Fruit fly (Drosophila melanogaster) whole organism, embryonic: Measurements from ENCODE around the gene CG16719.

Experiments
- Aef1 ChIP-seq: fragments of 200-800 bp; sonication (Bioruptor generic); IDR thresholded peaks from 3 replicates; pipeline ENCODE4 v1.3.6; 2022; ENCODE audit warnings: missing biosample characterization, missing genetic modification characterization
- Bdp1 ChIP-seq: fragments of 200-800 bp; sonication (Bioruptor generic); optimal IDR thresholded peaks from 3 replicates; lab custom pipeline; 2016; ENCODE audit warnings: missing biosample characterization, missing genetic modification characterization
- CG12104 ChIP-seq: fragments of 200-800 bp; sonication (Bioruptor generic); optimal IDR thresholded peaks from 3 replicates; lab custom pipeline; 2016; ENCODE audit warnings: missing biosample characterization, missing genetic modification characterization
- CG12236 ChIP-seq: fragments of 200-800 bp; sonication (Bioruptor generic); optimal IDR thresholded peaks from 2 replicates; lab custom pipeline; 2016; ENCODE audit warnings: missing biosample characterization, missing genetic modification characterization
- CG15269 ChIP-seq: fragments of 200-800 bp; sonication (Bioruptor generic); optimal IDR thresholded peaks from 2 replicates; lab custom pipeline; 2018; ENCODE audit warnings: missing biosample characterization, mild to moderate bottlenecking, missing genetic modification characterization, moderate library complexity
- CG2678 ChIP-seq: fragments of 200-800 bp; sonication (Bioruptor generic); optimal IDR thresholded peaks from 3 replicates; lab custom pipeline; 2019; ENCODE audit warnings: missing biosample characterization, mild to moderate bottlenecking, missing genetic modification characterization, moderate library complexity
- CG31388 ChIP-seq: fragments of 200-800 bp; sonication (Bioruptor generic); optimal IDR thresholded peaks from 2 replicates; lab custom pipeline; 2016; ENCODE audit warnings: missing biosample characterization, missing genetic modification characterization
- CG3163 ChIP-seq: fragments of 200-800 bp; sonication (Bioruptor generic); optimal IDR thresholded peaks from 3 replicates; lab custom pipeline; 2016; ENCODE audit warnings: missing biosample characterization, missing genetic modification characterization
- CG34224 ChIP-seq: fragments of 200-800 bp; sonication (Bioruptor generic); IDR thresholded peaks from 3 replicates; pipeline ENCODE4 v1.3.6; 2022; ENCODE audit warnings: missing biosample characterization, missing genetic modification characterization; ENCODE audit not compliant: partially characterized antibody
- CG5245 ChIP-seq: fragments of 200-800 bp; sonication (Bioruptor generic); optimal IDR thresholded peaks from 3 replicates; lab custom pipeline; 2016; ENCODE audit warnings: missing biosample characterization, missing genetic modification characterization
- CG7745 ChIP-seq: fragments of 200-800 bp; sonication (Bioruptor generic); optimal IDR thresholded peaks from 2 replicates; lab custom pipeline; 2018; ENCODE audit warnings: missing biosample characterization, mild to moderate bottlenecking, missing genetic modification characterization, moderate library complexity
- CG8359 ChIP-seq: fragments of 200-800 bp; sonication (Bioruptor generic); optimal IDR thresholded peaks from 2 replicates; lab custom pipeline; 2017; ENCODE audit warnings: missing biosample characterization, mild to moderate bottlenecking, missing genetic modification characterization, borderline replicate concordance
- CG8944 ChIP-seq: fragments of 200-800 bp; sonication (Bioruptor generic); optimal IDR thresholded peaks from 3 replicates; lab custom pipeline; 2016; ENCODE audit warnings: missing biosample characterization, missing genetic modification characterization
- CG9215 ChIP-seq: fragments of 200-800 bp; sonication (Bioruptor generic); IDR thresholded peaks from 2 replicates; pipeline ENCODE4 v1.3.6; 2022; ENCODE audit warnings: missing biosample characterization, missing genetic modification characterization
- D ChIP-seq, 2 experiments: fragments of 200-800 bp in 1 of 2; fragments of >200 bp in 1 of 2; sonication (Bioruptor generic) in 1 of 2; optimal IDR thresholded peaks; 2 replicates in 1 of 2; 3 replicates in 1 of 2; lab custom pipeline; 2017; ENCODE audit warnings: mild to moderate bottlenecking in 1 of 2, missing biosample characterization in 1 of 2, missing genetic modification characterization in 1 of 2, missing genetic modification reagents in 1 of 2
- Dbx ChIP-seq: fragments of 200-800 bp; sonication (Bioruptor generic); IDR thresholded peaks from 3 replicates; pipeline ENCODE4 v1.3.6; 2022; ENCODE audit warnings: missing biosample characterization, missing genetic modification characterization
- Deaf1 ChIP-seq: fragments of 200-800 bp; optimal IDR thresholded peaks from 3 replicates; lab custom pipeline; 2019; ENCODE audit warnings: missing biosample characterization, mild to moderate bottlenecking, missing genetic modification characterization, moderate library complexity
- Doc2 ChIP-seq: fragments of 200-800 bp; sonication (Bioruptor generic); IDR thresholded peaks from 2 replicates; pipeline ENCODE4 v1.3.6; 2022; ENCODE audit warnings: missing biosample characterization, missing genetic modification characterization
- Dref ChIP-seq: fragments of 200-800 bp; sonication (Bioruptor generic); IDR thresholded peaks from 2 replicates; pipeline ENCODE4 v1.3.6; 2022; ENCODE audit warnings: missing biosample characterization, missing genetic modification characterization
- HHEX ChIP-seq: fragments of 200-800 bp; sonication (Bioruptor generic); optimal IDR thresholded peaks from 3 replicates; lab custom pipeline; 2017; ENCODE audit warnings: missing biosample characterization, mild to moderate bottlenecking, missing genetic modification characterization, missing genetic modification reagents
- Hr39 ChIP-seq: fragments of >200 bp; optimal IDR thresholded peaks from 2 replicates; lab custom pipeline; 2017
- Hr78 ChIP-seq, 2 experiments: fragments of 200-800 bp in 1 of 2; fragments of >200 bp in 1 of 2; sonication (Bioruptor generic) in 1 of 2; optimal IDR thresholded peaks; 2 replicates each; lab custom pipeline; 2017 to 2019; ENCODE audit warnings: missing biosample characterization in 2 of 2, missing genetic modification characterization in 2 of 2, mild to moderate bottlenecking in 1 of 2, moderate library complexity in 1 of 2
- Lim3 ChIP-seq: fragments of 200-800 bp; sonication (Bioruptor generic); IDR thresholded peaks from 2 replicates; pipeline ENCODE4 v1.3.6; 2022; ENCODE audit warnings: missing biosample characterization, missing genetic modification characterization
- Lpt ChIP-seq: fragments of >200 bp; optimal IDR thresholded peaks from 2 replicates; lab custom pipeline; 2018; ENCODE audit warnings: missing biosample characterization, missing genetic modification characterization
- MBD-R2 ChIP-seq: fragments of 200-800 bp; sonication (Bioruptor generic); IDR thresholded peaks from 2 replicates; pipeline ENCODE4 v1.3.6; 2022; ENCODE audit warnings: missing biosample characterization, missing genetic modification characterization
- Mes4 ChIP-seq: fragments of 200-800 bp; sonication (Bioruptor generic); optimal IDR thresholded peaks from 2 replicates; lab custom pipeline; 2016; ENCODE audit warnings: missing biosample characterization, missing genetic modification characterization
- Nf-YB ChIP-seq: fragments of 200-800 bp; sonication (Bioruptor generic); optimal IDR thresholded peaks from 3 replicates; lab custom pipeline; 2019; ENCODE audit warnings: missing biosample characterization, mild to moderate bottlenecking, missing genetic modification characterization, moderate library complexity
- PHDP ChIP-seq: fragments of 200-800 bp; sonication (Bioruptor generic); optimal IDR thresholded peaks from 3 replicates; lab custom pipeline; 2018; ENCODE audit warnings: missing biosample characterization, mild to moderate bottlenecking, missing genetic modification characterization, moderate library complexity
- Poxn ChIP-seq: fragments of 200-800 bp; sonication (Bioruptor generic); IDR thresholded peaks from 2 replicates; pipeline ENCODE4 v1.3.6; 2022; ENCODE audit warnings: missing biosample characterization, missing genetic modification characterization
- Scr ChIP-seq: fragments of 200-800 bp; sonication (Bioruptor generic); IDR thresholded peaks from 2 replicates; pipeline ENCODE4 v1.3.6; 2022; ENCODE audit warnings: missing biosample characterization, missing genetic modification characterization; ENCODE audit not compliant: partially characterized antibody
- abd-A ChIP-seq: fragments of 200-800 bp; sonication (Bioruptor generic); optimal IDR thresholded peaks from 3 replicates; lab custom pipeline; 2019; ENCODE audit warnings: missing biosample characterization, mild to moderate bottlenecking, missing genetic modification characterization, moderate library complexity
- bcd ChIP-seq: fragments of 200-800 bp; sonication (Bioruptor generic); optimal IDR thresholded peaks from 2 replicates; lab custom pipeline; 2017; ENCODE audit warnings: missing biosample characterization, mild to moderate bottlenecking, missing genetic modification characterization
- bowl ChIP-seq: fragments of 200-800 bp; sonication (Bioruptor generic); IDR thresholded peaks from 2 replicates; pipeline ENCODE4 v1.3.6; 2022; ENCODE audit warnings: missing biosample characterization, missing genetic modification characterization
- btn ChIP-seq: fragments of 200-800 bp; sonication (Bioruptor generic); optimal IDR thresholded peaks from 2 replicates; lab custom pipeline; 2016; ENCODE audit warnings: missing biosample characterization, missing genetic modification characterization
- corto ChIP-seq: fragments of 200-800 bp; sonication (Bioruptor generic); optimal IDR thresholded peaks from 2 replicates; lab custom pipeline; 2016; ENCODE audit warnings: missing biosample characterization, mild to moderate bottlenecking, missing genetic modification characterization, moderate library complexity
- crp ChIP-seq, 2 experiments: fragments of 200-800 bp; sonication (Bioruptor generic); optimal IDR thresholded peaks; 2 replicates in 1 of 2; 3 replicates in 1 of 2; lab custom pipeline; 2017; ENCODE audit warnings: missing biosample characterization in 2 of 2, missing genetic modification characterization in 2 of 2, mild to moderate bottlenecking in 1 of 2, moderate library complexity in 1 of 2
- dati ChIP-seq: fragments of 200-800 bp; sonication (Bioruptor generic); IDR thresholded peaks from 2 replicates; pipeline ENCODE4 v1.3.6; 2022; ENCODE audit warnings: missing biosample characterization, missing genetic modification characterization
- gcm ChIP-seq: fragments of 200-800 bp; sonication (Bioruptor generic); optimal IDR thresholded peaks from 2 replicates; lab custom pipeline; 2019; ENCODE audit warnings: missing biosample characterization, mild to moderate bottlenecking, missing genetic modification characterization, moderate library complexity
- grau ChIP-seq: fragments of 200-800 bp; optimal IDR thresholded peaks from 3 replicates; lab custom pipeline; 2019; ENCODE audit warnings: missing biosample characterization, mild to moderate bottlenecking, missing genetic modification characterization, moderate library complexity
- grn ChIP-seq: fragments of 200-800 bp; sonication (Bioruptor generic); optimal IDR thresholded peaks from 3 replicates; lab custom pipeline; 2017; ENCODE audit warnings: missing biosample characterization, missing genetic modification characterization
- jumu ChIP-seq: fragments of 200-800 bp; sonication (Bioruptor generic); optimal IDR thresholded peaks from 3 replicates; lab custom pipeline; 2016; ENCODE audit warnings: missing biosample characterization, missing genetic modification characterization
- pb ChIP-seq: fragments of 200-800 bp; sonication (Bioruptor generic); optimal IDR thresholded peaks from 3 replicates; lab custom pipeline; 2016; ENCODE audit warnings: missing biosample characterization, missing genetic modification characterization
- repo ChIP-seq: fragments of 200-800 bp; sonication (Bioruptor generic); optimal IDR thresholded peaks from 2 replicates; lab custom pipeline; 2016; ENCODE audit warnings: missing biosample characterization, missing genetic modification characterization
- run ChIP-seq: fragments of 200-800 bp; sonication (Bioruptor generic); optimal IDR thresholded peaks from 3 replicates; lab custom pipeline; 2018; ENCODE audit warnings: missing biosample characterization, mild to moderate bottlenecking, missing genetic modification characterization
- scrt ChIP-seq: fragments of 200-800 bp; sonication (Bioruptor generic); optimal IDR thresholded peaks from 2 replicates; lab custom pipeline; 2018; ENCODE audit warnings: missing biosample characterization, mild to moderate bottlenecking, missing genetic modification characterization, moderate library complexity
- sens ChIP-seq: fragments of 200-800 bp; sonication (Bioruptor generic); peaks from one replicate; lab custom pipeline; 2016; ENCODE audit warnings: missing biosample characterization, missing genetic modification characterization
- sqz ChIP-seq: fragments of 200-800 bp; sonication (Bioruptor generic); optimal IDR thresholded peaks from 3 replicates; lab custom pipeline; 2018; ENCODE audit warnings: missing biosample characterization, mild to moderate bottlenecking, missing genetic modification characterization
- sug ChIP-seq: fragments of 200-800 bp; optimal IDR thresholded peaks from 2 replicates; lab custom pipeline; 2019; ENCODE audit warnings: missing biosample characterization, mild to moderate bottlenecking, missing genetic modification characterization, moderate library complexity
- wdn ChIP-seq: fragments of 200-800 bp; sonication (Bioruptor generic); IDR thresholded peaks from 2 replicates; pipeline ENCODE4 v1.3.6; 2022; ENCODE audit warnings: missing biosample characterization, missing genetic modification characterization
- zen ChIP-seq: fragments of 200-800 bp; sonication (Bioruptor generic); optimal IDR thresholded peaks from 3 replicates; lab custom pipeline; 2018; ENCODE audit warnings: missing biosample characterization, mild to moderate bottlenecking, missing genetic modification characterization, moderate library complexity

Gene CG16719

dm6 chr3L:9674300-9674699 is 10.7 kb upstream of the CG16719 start (continued):
- no peak for TF ChIP-seq sqz
- no peak for TF ChIP-seq zen (tag; lab: Kevin White, UChicago)
- no peak for TF ChIP-seq bcd (GFP tag; lab: Kevin White, UChicago)
- TF ChIP-seq CG9215 (GFP tag; lab: Robert Waterston, UW), result no peak
- TF ChIP-seq Poxn (GFP tag; lab: Robert Waterston, UW), result no peak
- no peak for TF ChIP-seq grau (tag; lab: Kevin White, UChicago)
- TF ChIP-seq Hr78 (GFP tag; optimal IDR thresholded peaks at IDR 0.05; lab: Kevin White, UChicago), result peak in 1 of 2 experiments; percentile 56
- no peak for TF ChIP-seq MBD-R2 (GFP tag; lab: Robert Waterston, UW)
- peak; percentile 82 for TF ChIP-seq grn
- TF ChIP-seq pb (GFP tag; lab: Kevin White, UChicago), result no peak
- no peak for TF ChIP-seq CG31388
- peak; percentile 41 for TF ChIP-seq sug (tag; lab: Kevin White, UChicago)
- no peak for TF ChIP-seq CG12104
- no peak for TF ChIP-seq CG7745 (tag; lab: Kevin White, UChicago)
- TF ChIP-seq repo (GFP tag; lab: Kevin White, UChicago), result no peak

dm6 chr3L:9675528-9675963 is 9.4 kb upstream of the CG16719 start:
- TF ChIP-seq run (tag; lab: Kevin White, UChicago) (no peak), PHDP (tag; lab: Kevin White, UChicago) (peak; percentile 10), Lim3 (no peak), CG15269 (tag; lab: Kevin White, UChicago) (peak; percentile 47), Deaf1 (tag; lab: Kevin White, UChicago) (peak; percentile 62), corto (GFP tag; lab: Kevin White, UChicago) (peak; percentile 55), wdn (GFP tag; lab: Robert Waterston, UW) (no peak), btn (GFP tag; lab: Kevin White, UChicago) (no peak), CG34224 (GFP tag; lab: Robert Waterston, UW) (peak; percentile 72), sens (GFP tag; lab: Kevin White, UChicago) (no peak), CG8359 (no peak), CG3163 (no peak), Nf-YB (GFP tag; lab: Kevin White, UChicago) (no peak), CG12236 (GFP tag; lab: Kevin White, UChicago) (no peak), gcm (GFP tag; lab: Kevin White, UChicago) (no peak), abd-A (tag; lab: Kevin White, UChicago) (peak; percentile 92), Hr78 (GFP tag; optimal IDR thresholded peaks at IDR 0.05; lab: Kevin White, UChicago) (no peak), Mes4 (GFP tag; lab: Kevin White, UChicago) (no peak), CG8944 (GFP tag; lab: Kevin White, UChicago) (no peak), Lpt (no peak), Dbx (GFP tag; lab: Robert Waterston, UW) (no peak), Aef1 (GFP tag; lab: Robert Waterston, UW) (peak; percentile 19; the same call in 1 of the 3 replicates), HHEX (GFP tag; lab: Kevin White, UChicago) (no peak), Bdp1 (GFP tag; lab: Kevin White, UChicago) (no peak), jumu (GFP tag; lab: Kevin White, UChicago) (no peak), bowl (GFP tag; lab: Robert Waterston, UW) (no peak), scrt (GFP tag; lab: Kevin White, UChicago) (no peak), Scr (GFP tag; lab: Robert Waterston, UW) (0 out of 2 replicates have a peak, but pooled peaks have one; percentile 20), Dref (GFP tag; lab: Robert Waterston, UW) (no peak), CG2678 (tag; lab: Kevin White, UChicago) (peak; percentile 12), dati (GFP tag; lab: Robert Waterston, UW) (no peak), crp (GFP tag; optimal IDR thresholded peaks at IDR 0.05; lab: Kevin White, UChicago) (peak in 1 of 2 experiments; percentile 81), CG5245 (GFP tag; lab: Kevin White, UChicago) (no peak), Hr39 (lab: Kevin White, UChicago) (no peak), D (optimal IDR thresholded peaks at IDR 0.05; lab: Kevin White, UChicago) (no peak), D (GFP tag; optimal IDR thresholded peaks at IDR 0.05; lab: Kevin White, UChicago) (no peak), Doc2 (GFP tag; lab: Robert Waterston, UW) (no peak)
